Worm (Caenorhabditis elegans) whole organism, L1 larva: ENCODE measurements around the gene magu-4.
A peak's percentile ranks its signal among the peaks of the same experiment; 100 is the strongest.

ENCODE experiments used
- alr-1 ChIP-seq: fragments of 200-800 bp; sonication (Bioruptor generic); optimal IDR thresholded peaks from 2 replicates; lab custom pipeline; 2018; ENCODE audit warnings: borderline replicate concordance, mild to moderate bottlenecking, missing genetic modification characterization, missing compliant biosample characterization
- aly-2 ChIP-seq: fragments of 150-350 bp; optimal IDR thresholded peaks from 2 replicates; lab custom pipeline; 2014; ENCODE audit warnings: missing biosample characterization, missing genetic modification characterization
- blmp-1 ChIP-seq: fragments of 150-350 bp; optimal IDR thresholded peaks from 2 replicates; lab custom pipeline; 2014; ENCODE audit warnings: missing biosample characterization, missing genetic modification characterization
- ceh-90 ChIP-seq: sonication (generic microtip); optimal IDR thresholded peaks from 2 replicates; lab custom pipeline; 2016; ENCODE audit warnings: missing genetic modification characterization, missing compliant biosample characterization
- dpl-1 ChIP-seq, 3 experiments: fragments of 150-350 bp in 2 of 3; sonication (generic microtip) in 1 of 3; optimal IDR thresholded peaks; 2 replicates each; lab custom pipeline; 2014 to 2017; ENCODE audit warnings: missing biosample characterization in 3 of 3, missing genetic modification characterization in 3 of 3, missing genetic modification reagents in 3 of 3
- efl-1 ChIP-seq, 4 experiments: fragments of 150-350 bp; optimal IDR thresholded peaks in 3 of 4; peaks in 1 of 4; 1 replicate in 1 of 4; 2 replicates in 3 of 4; lab custom pipeline; 2014; ENCODE audit warnings: missing biosample characterization in 2 of 4, missing genetic modification characterization in 2 of 4, missing genetic modification reagents in 2 of 4
- efl-3 ChIP-seq: fragments of 200-800 bp; sonication (Bioruptor generic); optimal IDR thresholded peaks from 2 replicates; lab custom pipeline; 2018; ENCODE audit warnings: mild to moderate bottlenecking, missing genetic modification characterization, missing compliant biosample characterization
- egl-27 ChIP-seq, 2 experiments: fragments of 150-350 bp in 1 of 2; sonication (generic microtip); optimal IDR thresholded peaks; 3 replicates each; lab custom pipeline; 2017 to 2018; ENCODE audit warnings: missing biosample characterization in 2 of 2, missing genetic modification characterization in 2 of 2, missing genetic modification reagents in 2 of 2
- ets-5 ChIP-seq: fragments of 200-800 bp; sonication (Bioruptor generic); IDR thresholded peaks from 2 replicates; pipeline ENCODE4 v1.3.6; 2022; ENCODE audit warnings: missing genetic modification characterization, missing compliant biosample characterization
- fkh-10 ChIP-seq: sonication (generic microtip); optimal IDR thresholded peaks from 2 replicates; lab custom pipeline; 2017; ENCODE audit warnings: missing biosample characterization, missing genetic modification reagents, missing genetic modification characterization
- grh-1 ChIP-seq: fragments of 200-800 bp; sonication (Bioruptor generic); IDR thresholded peaks from 2 replicates; pipeline ENCODE4 v1.3.6; 2022; ENCODE audit warnings: missing genetic modification reagents, missing genetic modification characterization, missing compliant biosample characterization
- isw-1 ChIP-seq: fragments of 200-800 bp; sonication (Bioruptor generic); IDR thresholded peaks from 2 replicates; pipeline ENCODE4 v1.3.6; 2022; ENCODE audit warnings: missing genetic modification characterization, missing compliant biosample characterization
- jun-1 ChIP-seq: fragments of 150-350 bp; optimal IDR thresholded peaks from 2 replicates; lab custom pipeline; 2014; ENCODE audit warnings: missing biosample characterization, missing genetic modification reagents, missing genetic modification characterization
- lin-14 ChIP-seq: fragments of 200-800 bp; sonication (Bioruptor generic); optimal IDR thresholded peaks from 2 replicates; lab custom pipeline; 2018; ENCODE audit warnings: mild to moderate bottlenecking, missing genetic modification characterization, moderate library complexity, missing compliant biosample characterization
- lin-35 ChIP-seq, 2 experiments: fragments of 150-350 bp; optimal IDR thresholded peaks; 2 replicates each; lab custom pipeline; 2014; ENCODE audit warnings: missing biosample characterization in 2 of 2, missing genetic modification characterization in 2 of 2, missing genetic modification reagents in 2 of 2
- lin-39 ChIP-seq: fragments of 150-350 bp; optimal IDR thresholded peaks from 2 replicates; lab custom pipeline; 2014; ENCODE audit warnings: missing biosample characterization, missing genetic modification reagents, missing genetic modification characterization
- mep-1 ChIP-seq: fragments of 150-350 bp; optimal IDR thresholded peaks from 2 replicates; lab custom pipeline; 2014; ENCODE audit warnings: missing biosample characterization, missing genetic modification characterization
- pag-3 ChIP-seq: sonication (generic microtip); optimal IDR thresholded peaks from 2 replicates; lab custom pipeline; 2017; ENCODE audit warnings: missing genetic modification characterization, mild to moderate bottlenecking, missing compliant biosample characterization, antibody characterized with exemption, borderline replicate concordance; ENCODE audit not compliant: insufficient read depth
- rnt-1 ChIP-seq: sonication (generic microtip); optimal IDR thresholded peaks from 2 replicates; lab custom pipeline; 2016; ENCODE audit warnings: mild to moderate bottlenecking, missing genetic modification characterization, moderate library complexity, missing compliant biosample characterization
- skn-1 ChIP-seq: fragments of 150-350 bp; optimal IDR thresholded peaks from 2 replicates; lab custom pipeline; 2014; ENCODE audit warnings: missing biosample characterization, missing genetic modification characterization
- swsn-7 ChIP-seq: sonication (generic microtip); optimal IDR thresholded peaks from 2 replicates; lab custom pipeline; 2016; ENCODE audit warnings: missing genetic modification characterization, missing compliant biosample characterization
- unc-62 ChIP-seq: fragments of 150-350 bp; optimal IDR thresholded peaks from 2 replicates; lab custom pipeline; 2014; ENCODE audit warnings: missing biosample characterization, missing genetic modification reagents, missing genetic modification characterization
- unc-86 ChIP-seq: sonication (generic microtip); optimal IDR thresholded peaks from 2 replicates; lab custom pipeline; 2016; ENCODE audit warnings: missing genetic modification characterization, missing compliant biosample characterization
- vab-15 ChIP-seq: sonication (generic microtip); optimal IDR thresholded peaks from 2 replicates; lab custom pipeline; 2017; ENCODE audit warnings: missing genotype, mild to moderate bottlenecking, missing genetic modification characterization, missing compliant biosample characterization

The magu-4 gene

DNA sequence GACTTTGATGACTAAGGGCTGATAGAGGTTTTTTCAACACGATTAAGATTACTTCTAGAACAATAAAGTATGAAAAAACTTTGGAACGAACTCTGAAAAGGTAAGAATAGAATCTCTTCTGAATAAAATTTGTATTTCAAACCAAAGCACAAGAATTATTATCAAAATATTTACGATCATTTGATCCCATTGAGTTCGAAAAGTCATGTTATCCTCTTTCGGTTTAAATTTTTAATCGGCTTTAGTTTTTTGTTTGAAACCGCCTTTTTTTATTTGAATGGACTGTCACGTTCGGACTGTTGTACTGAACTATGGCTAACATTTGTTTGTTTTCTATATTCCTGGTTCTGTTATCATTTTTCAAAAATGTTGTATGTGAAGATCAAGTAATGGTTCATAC is 35.2 kb upstream of the magu-4 start, which contains the start of gene C47E12.9:
C47E12.9 (plus strand) TSS at position 301 of the 400 bp plus-strand sequence.
- no peak for TF ChIP-seq isw-1 (GFP tag; lab: Robert Waterston, UW)

DNA sequence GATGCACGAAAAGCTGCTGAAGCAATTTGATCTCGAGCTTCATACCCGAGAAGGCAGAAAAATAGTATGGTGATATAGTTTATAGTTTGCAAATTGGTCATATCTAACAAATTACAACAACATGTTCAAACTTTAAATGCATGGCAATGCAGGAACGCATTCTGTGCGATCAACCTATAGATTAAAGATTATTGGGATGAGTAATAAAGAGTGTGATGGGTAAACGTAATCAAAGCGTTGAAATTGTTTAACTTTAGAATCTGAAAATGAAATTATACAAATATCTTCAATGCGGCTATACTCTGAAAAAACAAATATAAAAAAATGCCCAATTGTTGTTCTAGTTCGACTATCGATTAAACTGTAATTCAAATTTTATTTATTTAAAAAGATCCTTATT is 33.3 kb upstream of the magu-4 start, which contains the start of gene C47E12.14:
C47E12.14 (minus strand) TSS at position 101 of the 400 bp plus-strand sequence.
- TF ChIP-seq blmp-1 (tag; lab: Kevin White, UChicago) = no peak
- no peak for TF ChIP-seq egl-27 (tag; optimal IDR thresholded peaks at IDR 0.05; lab: Kevin White, UChicago)
- TF ChIP-seq lin-39 (tag; lab: Kevin White, UChicago) = no peak
- TF ChIP-seq grh-1 (GFP tag; lab: Robert Waterston, UW) = no peak
- no peak for TF ChIP-seq pag-3
- no peak for TF ChIP-seq ceh-90 (tag; lab: Kevin White, UChicago)
- no peak for TF ChIP-seq unc-62 (GFP tag; lab: Kevin White, UChicago)
- no peak for TF ChIP-seq swsn-7 (tag; lab: Kevin White, UChicago)

DNA sequence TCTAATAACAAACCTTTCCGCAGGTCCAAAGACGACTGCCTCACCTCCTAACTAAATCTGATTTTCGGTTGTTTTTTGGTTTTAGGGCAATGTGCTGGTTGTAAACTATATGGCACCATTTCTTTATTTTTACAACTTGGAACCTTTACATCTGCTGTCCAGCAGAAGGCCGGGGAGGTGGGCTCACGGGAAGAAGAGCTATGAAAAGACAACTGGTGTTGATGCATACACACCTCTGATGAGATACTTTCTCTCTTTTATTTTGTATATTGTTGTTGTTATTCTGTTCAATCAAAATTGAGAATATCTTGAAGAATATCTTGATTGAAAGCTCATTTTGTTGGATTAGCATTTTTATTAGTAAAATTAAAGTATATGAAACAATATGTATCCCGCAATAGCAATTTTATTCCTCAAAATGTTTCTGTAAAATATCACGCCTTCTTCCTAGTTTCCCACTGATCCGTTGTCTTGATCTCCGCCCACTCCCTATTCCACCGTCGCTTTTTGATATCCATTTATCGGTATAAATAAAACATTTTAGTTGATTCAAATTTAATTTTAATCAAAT is 31.9 kb upstream of the magu-4 start, which contains the start of gene dhp-2:
dhp-2 (plus strand) TSS at position 521 of the 571 bp plus-strand sequence.
- TF ChIP-seq lin-14 (GFP tag; lab: Kevin White, UChicago) = peak; percentile 35
- no peak for TF ChIP-seq ets-5 (GFP tag; lab: Robert Waterston, UW)
- TF ChIP-seq rnt-1 = peak; percentile 13
- TF ChIP-seq, all 84 proteins: peak for 2

DNA sequence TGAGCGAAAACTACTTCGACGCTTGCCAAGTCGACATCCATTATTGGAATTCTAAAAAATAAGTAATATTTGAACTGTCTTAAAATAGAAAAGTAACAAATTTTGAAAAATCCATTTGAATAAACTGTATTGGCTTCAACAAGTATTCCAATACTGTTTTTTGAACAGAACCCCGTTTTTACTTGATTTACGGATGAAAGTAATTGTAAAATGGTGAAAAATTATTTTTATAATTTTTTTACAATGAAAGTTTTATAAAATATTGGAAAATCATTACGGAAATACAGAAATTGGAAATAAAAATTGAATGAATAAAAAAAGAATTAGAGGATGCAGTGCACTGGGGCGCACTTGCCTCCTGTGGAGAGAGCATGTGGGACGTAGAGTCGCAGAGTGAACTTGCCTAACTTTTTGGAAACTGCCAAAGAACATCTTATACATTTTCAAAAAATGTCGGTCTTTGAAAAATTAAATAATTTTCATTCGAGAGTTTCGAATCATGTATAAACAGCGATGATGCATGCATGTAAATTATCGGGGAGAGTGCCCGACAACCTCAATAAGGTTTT is 27.2 kb upstream of the magu-4 start, which contains the start of gene rrp-1:
rrp-1 (minus strand) TSS at position 51 of the 569 bp plus-strand sequence.
- TF ChIP-seq vab-15 (tag; lab: Kevin White, UChicago) = no peak
- TF ChIP-seq efl-3 (GFP tag; lab: Kevin White, UChicago) = no peak
- no peak for TF ChIP-seq unc-62 (GFP tag; lab: Kevin White, UChicago)
- TF ChIP-seq alr-1 = no peak
- peak; percentile 3 to 29 for TF ChIP-seq efl-1 (optimal IDR thresholded peaks at IDR 0.05; lab: Kevin White, UChicago)
- no peak for TF ChIP-seq efl-1 (GFP tag; optimal IDR thresholded peaks at IDR 0.05 in 1 of 2; lab: Kevin White, UChicago)
- TF ChIP-seq lin-35 (GFP tag; optimal IDR thresholded peaks at IDR 0.05; lab: Kevin White, UChicago) = peak in 1 of 2 experiments; percentile 27
- peak; percentile 47 for TF ChIP-seq mep-1 (tag; lab: Kevin White, UChicago)
- no peak for TF ChIP-seq fkh-10 (GFP tag; lab: Kevin White, UChicago)
- TF ChIP-seq dpl-1 (GFP tag; optimal IDR thresholded peaks at IDR 0.05; lab: Kevin White, UChicago) = peak in 1 of 3 experiments; percentile 30

ce11 chrIV:9982895-9983294 is 26.7 kb upstream of the magu-4 start, which contains the start of gene mam-2:
mam-2 (plus strand) TSS chrIV:9983195.
- TF ChIP-seq jun-1 (tag; lab: Kevin White, UChicago) (no peak), blmp-1 (tag; lab: Kevin White, UChicago) (peak; percentile 30)
- TF ChIP-seq, all 84 proteins: peak for 1

ce11 chrIV:9989416-9989815 is 20.1 kb upstream of the magu-4 start:
- TF ChIP-seq aly-2 (tag; lab: Kevin White, UChicago) (peak; percentile 61), blmp-1 (tag; lab: Kevin White, UChicago) (no peak)
- TF ChIP-seq, all 84 proteins: peak for 1

DNA sequence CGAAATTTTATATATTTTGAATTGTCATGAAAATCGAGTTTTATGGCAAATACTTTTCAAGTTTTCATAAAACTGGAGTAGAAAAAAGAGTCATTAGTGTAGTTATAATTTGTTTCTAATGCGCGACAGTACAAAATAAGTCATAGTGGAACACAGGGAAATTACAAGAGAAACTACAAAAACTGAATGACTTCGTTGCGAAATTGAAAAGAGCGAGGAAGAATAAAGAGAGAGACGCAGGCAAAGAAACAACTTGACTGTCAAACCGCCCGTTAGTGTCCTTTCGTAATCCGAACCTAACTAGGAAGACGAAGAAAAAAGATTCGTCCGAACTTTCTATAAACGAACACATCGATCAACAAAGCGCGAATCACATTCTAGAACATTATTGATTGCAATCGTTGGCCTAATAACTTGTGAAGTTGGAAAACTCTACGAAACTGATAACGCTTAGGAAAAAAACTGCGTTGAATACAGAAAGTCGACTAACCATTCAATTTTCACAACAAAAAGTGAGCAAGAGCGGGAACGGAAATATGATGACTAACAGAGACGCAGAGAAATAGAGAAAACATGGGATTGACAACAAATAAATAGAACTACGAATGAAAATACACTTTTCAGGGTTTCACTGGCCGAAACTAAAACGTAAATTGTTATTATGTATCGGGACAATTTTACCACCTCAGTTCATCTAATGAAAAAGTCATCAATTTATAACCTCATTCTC is 16.0 kb upstream of the magu-4 start:
- TF ChIP-seq blmp-1 (tag; lab: Kevin White, UChicago) (peak; percentile 48), unc-86 (tag; lab: Kevin White, UChicago) (no peak), skn-1 (tag; lab: Kevin White, UChicago) (peak; percentile 33)
